Fruit fly (Drosophila melanogaster) whole organism, prepupa: Measurements from ENCODE around the gene CG5989.

Experiments used
- CG16779 ChIP-seq: fragments of 200-800 bp; sonication (Bioruptor generic); optimal IDR thresholded peaks from 3 replicates; lab custom pipeline; 2017; ENCODE audit warnings: missing biosample characterization, mild to moderate bottlenecking, missing genetic modification characterization
- CG31627 ChIP-seq: fragments of 200-800 bp; sonication (Bioruptor generic); optimal IDR thresholded peaks from 3 replicates; lab custom pipeline; 2016; ENCODE audit warnings: missing biosample characterization, missing genetic modification characterization
- CG34406 ChIP-seq: fragments of 200-800 bp; sonication (Bioruptor generic); optimal IDR thresholded peaks from 3 replicates; lab custom pipeline; 2016; ENCODE audit warnings: missing biosample characterization, missing genetic modification characterization
- CG4318 ChIP-seq: fragments of 200-800 bp; sonication (Bioruptor generic); optimal IDR thresholded peaks from 3 replicates; lab custom pipeline; 2017; ENCODE audit warnings: missing biosample characterization, mild to moderate bottlenecking, missing genetic modification characterization
- CG6163 ChIP-seq: fragments of 200-800 bp; sonication (Bioruptor generic); IDR thresholded peaks from 3 replicates; pipeline ENCODE4 v1.3.6; 2022; ENCODE audit warnings: missing biosample characterization, missing genetic modification characterization
- CG6854 ChIP-seq: fragments of 200-800 bp; sonication (Bioruptor generic); optimal IDR thresholded peaks from 2 replicates; lab custom pipeline; 2017; ENCODE audit warnings: missing biosample characterization, mild to moderate bottlenecking, missing genetic modification characterization
- Gug ChIP-seq: fragments of 200-800 bp; sonication (Bioruptor generic); IDR thresholded peaks from 2 replicates; pipeline ENCODE4 v1.3.6; 2022; ENCODE audit warnings: missing biosample characterization, missing genetic modification characterization
- Sox102F ChIP-seq: fragments of 200-800 bp; sonication (Bioruptor generic); optimal IDR thresholded peaks from 2 replicates; lab custom pipeline; 2016; ENCODE audit warnings: missing biosample characterization, mild to moderate bottlenecking, missing genetic modification characterization
- cyc ChIP-seq: fragments of 200-800 bp; sonication (Bioruptor generic); optimal IDR thresholded peaks from 3 replicates; lab custom pipeline; 2016; ENCODE audit warnings: missing biosample characterization, missing genetic modification characterization
- fkh ChIP-seq: fragments of 200-800 bp; sonication (Bioruptor generic); optimal IDR thresholded peaks from 3 replicates; lab custom pipeline; 2017; ENCODE audit warnings: missing biosample characterization, mild to moderate bottlenecking, missing genetic modification characterization, moderate library complexity

DNA sequence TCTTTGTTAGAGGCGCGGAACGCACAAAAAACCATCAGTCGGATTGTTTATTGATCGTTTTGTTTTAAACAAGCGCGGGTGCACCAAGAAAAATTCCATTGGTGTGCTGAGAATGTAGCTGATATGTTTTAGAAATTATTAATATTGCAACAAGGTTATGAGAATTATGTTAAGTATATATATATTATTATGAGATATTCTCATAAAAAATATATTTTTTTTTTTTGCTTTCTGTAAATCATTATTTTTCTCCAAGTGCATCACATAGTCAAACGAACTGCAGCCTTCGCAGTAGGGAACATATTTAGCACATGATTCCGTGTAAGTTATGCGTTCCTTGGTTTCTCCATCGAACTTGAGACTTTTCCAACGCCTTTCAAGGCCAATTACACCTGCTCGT lies 25.0 kb upstream of the CG5989 start:
- TF ChIP-seq CG4318 (GFP tag; lab: Kevin White, UChicago) (no peak), CG6854 (GFP tag; lab: Kevin White, UChicago) (no peak), fkh (GFP tag; lab: Kevin White, UChicago) (no peak), CG16779 (tag; lab: Kevin White, UChicago) (no peak), CG34406 (GFP tag; lab: Kevin White, UChicago) (no peak), Sox102F (GFP tag; lab: Kevin White, UChicago) (no peak), CG31627 (GFP tag; lab: Kevin White, UChicago) (no peak), cyc (GFP tag; lab: Kevin White, UChicago) (no peak), CG6163 (GFP tag; lab: Robert Waterston, UW) (peak; percentile 37; the same call in 1 of the 3 replicates), Gug (GFP tag; lab: Robert Waterston, UW) (no peak)
